Worm (Caenorhabditis elegans) whole organism, L1 larva: ENCODE measurements around the gene H35B03.2.
A peak's percentile ranks its signal among the peaks of the same experiment; 100 is the strongest.

Experiments
- C04F5.9 ChIP-seq: sonication (generic microtip); optimal IDR thresholded peaks from 2 replicates; lab custom pipeline; 2016; ENCODE audit warnings: missing genetic modification characterization, missing compliant biosample characterization
- C34B4.2 ChIP-seq: sonication (generic microtip); optimal IDR thresholded peaks from 2 replicates; lab custom pipeline; 2017; ENCODE audit warnings: mild to moderate bottlenecking, missing genetic modification characterization, missing compliant biosample characterization
- F16B12.6 ChIP-seq: fragments of 150-350 bp; optimal IDR thresholded peaks from 2 replicates; lab custom pipeline; 2014; ENCODE audit warnings: missing biosample characterization, missing genetic modification characterization
- Y116A8C.19 ChIP-seq: sonication (generic microtip); optimal IDR thresholded peaks from 2 replicates; lab custom pipeline; 2016; ENCODE audit warnings: missing compliant biosample characterization, missing genetic modification characterization, borderline replicate concordance
- alr-1 ChIP-seq: fragments of 200-800 bp; sonication (Bioruptor generic); optimal IDR thresholded peaks from 2 replicates; lab custom pipeline; 2018; ENCODE audit warnings: borderline replicate concordance, mild to moderate bottlenecking, missing genetic modification characterization, missing compliant biosample characterization
- aly-2 ChIP-seq: fragments of 150-350 bp; optimal IDR thresholded peaks from 2 replicates; lab custom pipeline; 2014; ENCODE audit warnings: missing biosample characterization, missing genetic modification characterization
- ama-1 ChIP-seq: fragments of 150-350 bp; optimal IDR thresholded peaks from 2 replicates; lab custom pipeline; 2014
- blmp-1 ChIP-seq: fragments of 150-350 bp; optimal IDR thresholded peaks from 2 replicates; lab custom pipeline; 2014; ENCODE audit warnings: missing biosample characterization, missing genetic modification characterization
- ceh-8 ChIP-seq: fragments of 200-800 bp; sonication (Bioruptor generic); optimal IDR thresholded peaks from 2 replicates; lab custom pipeline; 2018; ENCODE audit warnings: mild to moderate bottlenecking, missing genetic modification characterization, moderate library complexity, missing compliant biosample characterization
- ceh-82 ChIP-seq, 3 experiments: fragments of 150-350 bp in 1 of 3; sonication (generic microtip) in 2 of 3; optimal IDR thresholded peaks; 2 replicates each; lab custom pipeline; 2014 to 2017; ENCODE audit warnings: missing biosample characterization in 3 of 3, missing genetic modification characterization in 3 of 3
- ceh-88 ChIP-seq: fragments of 200-800 bp; sonication (Bioruptor generic); IDR thresholded peaks from 2 replicates; pipeline ENCODE4 v1.3.6; 2022; ENCODE audit warnings: missing genetic modification characterization, missing compliant biosample characterization
- efl-3 ChIP-seq: fragments of 200-800 bp; sonication (Bioruptor generic); optimal IDR thresholded peaks from 2 replicates; lab custom pipeline; 2018; ENCODE audit warnings: mild to moderate bottlenecking, missing genetic modification characterization, missing compliant biosample characterization
- egl-13 ChIP-seq: sonication (generic microtip); optimal IDR thresholded peaks from 2 replicates; lab custom pipeline; 2016; ENCODE audit warnings: missing genotype, missing genetic modification reagents, missing genetic modification characterization, missing compliant biosample characterization
- egl-27 ChIP-seq, 2 experiments: fragments of 150-350 bp in 1 of 2; sonication (generic microtip); optimal IDR thresholded peaks; 3 replicates each; lab custom pipeline; 2017 to 2018; ENCODE audit warnings: missing biosample characterization in 2 of 2, missing genetic modification characterization in 2 of 2, missing genetic modification reagents in 2 of 2
- elt-3 ChIP-seq, 6 experiments: fragments of 150-350 bp in 1 of 6; sonication (generic microtip); optimal IDR thresholded peaks; 2 replicates each; lab custom pipeline; 2017 to 2018; ENCODE audit warnings: missing biosample characterization in 6 of 6, missing genetic modification characterization in 6 of 6, inconsistent platforms in 1 of 6
- ets-5 ChIP-seq: fragments of 200-800 bp; sonication (Bioruptor generic); IDR thresholded peaks from 2 replicates; pipeline ENCODE4 v1.3.6; 2022; ENCODE audit warnings: missing genetic modification characterization, missing compliant biosample characterization
- fkh-8 ChIP-seq: sonication (generic microtip); optimal IDR thresholded peaks from 2 replicates; lab custom pipeline; 2016; ENCODE audit warnings: mild to moderate bottlenecking, missing genetic modification characterization, missing compliant biosample characterization
- fos-1 ChIP-seq: fragments of 150-350 bp; optimal IDR thresholded peaks from 2 replicates; lab custom pipeline; 2014; ENCODE audit warnings: missing biosample characterization, missing genetic modification characterization
- grh-1 ChIP-seq: fragments of 200-800 bp; sonication (Bioruptor generic); IDR thresholded peaks from 2 replicates; pipeline ENCODE4 v1.3.6; 2022; ENCODE audit warnings: missing genetic modification reagents, missing genetic modification characterization, missing compliant biosample characterization
- hlh-4 ChIP-seq: sonication (generic microtip); optimal IDR thresholded peaks from 2 replicates; lab custom pipeline; 2016; ENCODE audit warnings: mild to moderate bottlenecking, missing genetic modification characterization, missing compliant biosample characterization
- lin-14 ChIP-seq: fragments of 200-800 bp; sonication (Bioruptor generic); optimal IDR thresholded peaks from 2 replicates; lab custom pipeline; 2018; ENCODE audit warnings: mild to moderate bottlenecking, missing genetic modification characterization, moderate library complexity, missing compliant biosample characterization
- lin-35 ChIP-seq, 2 experiments: fragments of 150-350 bp; optimal IDR thresholded peaks; 2 replicates each; lab custom pipeline; 2014; ENCODE audit warnings: missing biosample characterization in 2 of 2, missing genetic modification characterization in 2 of 2, missing genetic modification reagents in 2 of 2
- lin-39 ChIP-seq: fragments of 150-350 bp; optimal IDR thresholded peaks from 2 replicates; lab custom pipeline; 2014; ENCODE audit warnings: missing biosample characterization, missing genetic modification reagents, missing genetic modification characterization
- mab-9 ChIP-seq: fragments of 200-800 bp; sonication (Bioruptor generic); IDR thresholded peaks from 2 replicates; pipeline ENCODE4 v1.3.6; 2022; ENCODE audit warnings: missing genetic modification reagents, missing genetic modification characterization, missing compliant biosample characterization
- mep-1 ChIP-seq: fragments of 150-350 bp; optimal IDR thresholded peaks from 2 replicates; lab custom pipeline; 2014; ENCODE audit warnings: missing biosample characterization, missing genetic modification characterization
- nhr-12 ChIP-seq: sonication (generic microtip); optimal IDR thresholded peaks from 2 replicates; lab custom pipeline; 2017; ENCODE audit warnings: missing biosample characterization, missing genetic modification characterization
- nhr-19 ChIP-seq: fragments of 200-800 bp; sonication (Bioruptor generic); conservative IDR thresholded peaks from 2 replicates; pipeline ENCODE4 v1.3.6; 2022; ENCODE audit warnings: missing genetic modification characterization, missing compliant biosample characterization
- nhr-20 ChIP-seq: sonication (generic microtip); optimal IDR thresholded peaks from 2 replicates; lab custom pipeline; 2016; ENCODE audit warnings: mild to moderate bottlenecking, missing genetic modification characterization, missing compliant biosample characterization
- nhr-71 ChIP-seq: sonication (generic microtip); optimal IDR thresholded peaks from 2 replicates; lab custom pipeline; 2016; ENCODE audit warnings: mild to moderate bottlenecking, missing genetic modification characterization, moderate library complexity, missing compliant biosample characterization
- nhr-77 ChIP-seq: fragments of 150-350 bp; optimal IDR thresholded peaks from 2 replicates; lab custom pipeline; 2014; ENCODE audit warnings: missing biosample characterization, missing genetic modification characterization
- nhr-84 ChIP-seq: sonication (generic microtip); optimal IDR thresholded peaks from 2 replicates; lab custom pipeline; 2017; ENCODE audit warnings: missing biosample characterization, missing genetic modification characterization
- nhr-85 ChIP-seq: sonication (generic microtip); peaks from one replicate; lab custom pipeline; 2016; ENCODE audit warnings: missing genetic modification characterization, inconsistent platforms, missing compliant biosample characterization
- nhr-90 ChIP-seq: sonication (generic microtip); optimal IDR thresholded peaks from 2 replicates; lab custom pipeline; 2016; ENCODE audit warnings: mild to moderate bottlenecking, missing genetic modification characterization, missing compliant biosample characterization; ENCODE audit not compliant: poor library complexity
- rnt-1 ChIP-seq: sonication (generic microtip); optimal IDR thresholded peaks from 2 replicates; lab custom pipeline; 2016; ENCODE audit warnings: mild to moderate bottlenecking, missing genetic modification characterization, moderate library complexity, missing compliant biosample characterization
- snpc-4 ChIP-seq: fragments of 150-350 bp; optimal IDR thresholded peaks from 2 replicates; lab custom pipeline; 2014; ENCODE audit warnings: missing biosample characterization, missing genetic modification characterization
- snu-23 ChIP-seq: sonication (generic microtip); optimal IDR thresholded peaks from 2 replicates; lab custom pipeline; 2016; ENCODE audit warnings: missing genetic modification characterization, missing compliant biosample characterization
- sptf-1 ChIP-seq: fragments of 150-350 bp; optimal IDR thresholded peaks from 2 replicates; lab custom pipeline; 2014; ENCODE audit warnings: missing biosample characterization, missing genetic modification characterization
- sup-37 ChIP-seq: fragments of 200-800 bp; sonication (Bioruptor generic); optimal IDR thresholded peaks from 2 replicates; lab custom pipeline; 2018; ENCODE audit warnings: mild to moderate bottlenecking, missing genetic modification characterization, missing compliant biosample characterization
- swsn-7 ChIP-seq: sonication (generic microtip); optimal IDR thresholded peaks from 2 replicates; lab custom pipeline; 2016; ENCODE audit warnings: missing genetic modification characterization, missing compliant biosample characterization
- tbx-2 ChIP-seq: sonication (generic microtip); optimal IDR thresholded peaks from 2 replicates; lab custom pipeline; 2016; ENCODE audit warnings: missing genetic modification characterization, missing compliant biosample characterization
- unc-30 ChIP-seq: sonication (generic microtip); optimal IDR thresholded peaks from 2 replicates; lab custom pipeline; 2017; ENCODE audit warnings: missing biosample characterization, missing genetic modification characterization
- unc-62 ChIP-seq: fragments of 150-350 bp; optimal IDR thresholded peaks from 2 replicates; lab custom pipeline; 2014; ENCODE audit warnings: missing biosample characterization, missing genetic modification reagents, missing genetic modification characterization
- unc-86 ChIP-seq: sonication (generic microtip); optimal IDR thresholded peaks from 2 replicates; lab custom pipeline; 2016; ENCODE audit warnings: missing genetic modification characterization, missing compliant biosample characterization
- vab-15 ChIP-seq: sonication (generic microtip); optimal IDR thresholded peaks from 2 replicates; lab custom pipeline; 2017; ENCODE audit warnings: missing genotype, mild to moderate bottlenecking, missing genetic modification characterization, missing compliant biosample characterization
- ztf-11 ChIP-seq, 2 experiments: sonication (generic microtip); optimal IDR thresholded peaks; 2 replicates each; lab custom pipeline; 2016 to 2017; ENCODE audit warnings: missing genetic modification characterization in 2 of 2, missing biosample characterization in 1 of 2, missing compliant biosample characterization in 1 of 2
- ztf-4 ChIP-seq: fragments of 150-350 bp; optimal IDR thresholded peaks from 2 replicates; lab custom pipeline; 2014; ENCODE audit warnings: missing biosample characterization, missing genetic modification characterization

H35B03.2 gene

ce11 chrIV:5753253-5753652 lies 21.8 kb upstream of the H35B03.2 start (continued):
- TF ChIP-seq vab-15 (no peak), nhr-71 (tag; lab: Kevin White, UChicago) (peak; percentile 68), fkh-8 (tag; lab: Kevin White, UChicago) (no peak), ets-5 (GFP tag; lab: Robert Waterston, UW) (no peak), unc-30 (no peak), nhr-19 (peak; percentile 16; the same call in 1 of the 2 replicates)

- TF ChIP-seq unc-86 (tag; lab: Kevin White, UChicago): no peak
- TF ChIP-seq alr-1 (tag; lab: Kevin White, UChicago): no peak
- TF ChIP-seq sup-37 (GFP tag; lab: Kevin White, UChicago): no peak
- no peak for TF ChIP-seq ztf-11 (tag; optimal IDR thresholded peaks at IDR 0.05; lab: Kevin White, UChicago)
- no peak for TF ChIP-seq sptf-1 (tag; lab: Kevin White, UChicago)
- no peak for TF ChIP-seq fos-1 (tag; lab: Kevin White, UChicago)
- no peak for TF ChIP-seq nhr-19
- no peak for TF ChIP-seq ztf-4 (tag; lab: Kevin White, UChicago)
- no peak for TF ChIP-seq ceh-82 (tag; optimal IDR thresholded peaks at IDR 0.05; lab: Kevin White, UChicago)
- no peak for TF ChIP-seq tbx-2 (tag; lab: Kevin White, UChicago)
- TF ChIP-seq C04F5.9 (tag; lab: Kevin White, UChicago): no peak
- no peak for TF ChIP-seq mep-1
- TF ChIP-seq ama-1: no peak
- TF ChIP-seq nhr-71 (tag; lab: Kevin White, UChicago): peak; percentile 28
- no peak for TF ChIP-seq rnt-1 (tag; lab: Kevin White, UChicago)
- TF ChIP-seq lin-35 (GFP tag; optimal IDR thresholded peaks at IDR 0.05; lab: Kevin White, UChicago): no peak
- TF ChIP-seq F16B12.6: no peak
- no peak for TF ChIP-seq egl-13 (tag; lab: Kevin White, UChicago)
- no peak for TF ChIP-seq ceh-88 (GFP tag; lab: Robert Waterston, UW)
- TF ChIP-seq aly-2 (tag; lab: Kevin White, UChicago): no peak
- TF ChIP-seq vab-15: no peak
- TF ChIP-seq fkh-8 (tag; lab: Kevin White, UChicago): peak; percentile 37
- TF ChIP-seq nhr-85 (tag; lab: Kevin White, UChicago): peak; percentile 51
- TF ChIP-seq efl-3 (GFP tag; lab: Kevin White, UChicago): no peak
- no peak for TF ChIP-seq C34B4.2 (tag; lab: Kevin White, UChicago)
Measured at ce11 chrIV:5752704-5753103, 21.2 kb upstream of the H35B03.2 start.

ce11 chrIV:5751997-5752396 lies 20.5 kb upstream of the H35B03.2 start:
- TF ChIP-seq grh-1 (GFP tag; lab: Robert Waterston, UW): no peak
- no peak for TF ChIP-seq C04F5.9 (tag; lab: Kevin White, UChicago)
- no peak for TF ChIP-seq unc-62 (GFP tag; lab: Kevin White, UChicago)
- no peak for TF ChIP-seq snpc-4 (tag; lab: Kevin White, UChicago)
- TF ChIP-seq swsn-7 (tag; lab: Kevin White, UChicago): no peak
- no peak for TF ChIP-seq lin-39 (tag; lab: Kevin White, UChicago)
- no peak for TF ChIP-seq mab-9 (GFP tag; lab: Robert Waterston, UW)
- no peak for TF ChIP-seq hlh-4 (tag; lab: Kevin White, UChicago)
- no peak for TF ChIP-seq vab-15
- no peak for TF ChIP-seq fkh-8 (tag; lab: Kevin White, UChicago)
- no peak for TF ChIP-seq nhr-85 (tag; lab: Kevin White, UChicago)

ce11 chrIV:5749874-5750273 lies 18.4 kb upstream of the H35B03.2 start:
- TF ChIP-seq nhr-20 (peak; percentile 87), nhr-90 (tag; lab: Kevin White, UChicago) (peak; percentile 26), elt-3 (tag; optimal IDR thresholded peaks at IDR 0.05; lab: Kevin White, UChicago) (peak in 1 of 6 experiments; percentile 29), blmp-1 (tag; lab: Kevin White, UChicago) (peak; percentile 18), ceh-8 (GFP tag; lab: Kevin White, UChicago) (no peak), efl-3 (GFP tag; lab: Kevin White, UChicago) (no peak), nhr-12 (tag; lab: Kevin White, UChicago) (no peak), nhr-19 (peak; percentile 15), lin-14 (GFP tag; lab: Kevin White, UChicago) (peak; percentile 65), nhr-85 (tag; lab: Kevin White, UChicago) (peak; percentile 76), grh-1 (GFP tag; lab: Robert Waterston, UW) (0 out of 2 replicates have a peak, but pooled peaks have one; percentile 14), egl-27 (tag; optimal IDR thresholded peaks at IDR 0.05; lab: Kevin White, UChicago) (no peak), nhr-71 (tag; lab: Kevin White, UChicago) (peak; percentile 48), tbx-2 (tag; lab: Kevin White, UChicago) (peak; percentile 24), nhr-84 (tag; lab: Kevin White, UChicago) (no peak), Y116A8C.19 (tag; lab: Kevin White, UChicago) (no peak), snu-23 (GFP tag; lab: Kevin White, UChicago) (peak; percentile 41), nhr-77 (no peak)
- TF ChIP-seq, all 84 proteins: peak for 11
